Worm (Caenorhabditis elegans) whole organism, L3 larva: ENCODE data around the gene spin-4.
A peak's percentile ranks its signal among the peaks of the same experiment; 100 is the strongest.

Experiments
- R02D3.7 ChIP-seq: fragments of 150-350 bp; optimal IDR thresholded peaks from 2 replicates; lab custom pipeline; 2014; ENCODE audit warnings: missing biosample characterization, missing genetic modification characterization
- ZK546.5 ChIP-seq: sonication (generic microtip); optimal IDR thresholded peaks from 2 replicates; lab custom pipeline; 2017; ENCODE audit warnings: missing biosample characterization, missing genetic modification characterization
- ama-1 ChIP-seq: fragments of 150-350 bp; optimal IDR thresholded peaks from 2 replicates; lab custom pipeline; 2018
- ceh-16 ChIP-seq: sonication (generic microtip); optimal IDR thresholded peaks from 2 replicates; lab custom pipeline; 2017; ENCODE audit warnings: missing biosample characterization, missing genetic modification characterization
- ceh-28 ChIP-seq: fragments of 150-350 bp; optimal IDR thresholded peaks from 2 replicates; lab custom pipeline; 2014; ENCODE audit warnings: missing biosample characterization, missing genetic modification reagents, missing genetic modification characterization
- ceh-82 ChIP-seq: fragments of 150-350 bp; optimal IDR thresholded peaks from 2 replicates; lab custom pipeline; 2014; ENCODE audit warnings: missing biosample characterization, missing genetic modification characterization
- ceh-9 ChIP-seq: sonication (generic microtip); optimal IDR thresholded peaks from 2 replicates; lab custom pipeline; 2018; ENCODE audit warnings: missing biosample characterization, missing genetic modification characterization
- egl-27 ChIP-seq: sonication (generic microtip); optimal IDR thresholded peaks from 4 replicates; lab custom pipeline; 2017; ENCODE audit warnings: missing biosample characterization, missing genetic modification reagents, missing genetic modification characterization
- egl-5 ChIP-seq: fragments of 150-350 bp; optimal IDR thresholded peaks from 2 replicates; lab custom pipeline; 2017; ENCODE audit warnings: missing biosample characterization, missing genetic modification reagents, missing genetic modification characterization, inconsistent platforms
- elt-1 ChIP-seq: fragments of 150-350 bp; optimal IDR thresholded peaks from 2 replicates; lab custom pipeline; 2014; ENCODE audit warnings: missing biosample characterization, missing genetic modification characterization
- elt-2 ChIP-seq: sonication (generic microtip); optimal IDR thresholded peaks from 2 replicates; lab custom pipeline; 2016; ENCODE audit warnings: missing genetic modification reagents, mild to moderate bottlenecking, missing genetic modification characterization, missing compliant biosample characterization
- fkh-10 ChIP-seq: sonication (generic microtip); optimal IDR thresholded peaks from 2 replicates; lab custom pipeline; 2017; ENCODE audit warnings: missing biosample characterization, missing genetic modification reagents, missing genetic modification characterization
- fkh-2 ChIP-seq: fragments of 150-350 bp; optimal IDR thresholded peaks from 2 replicates; lab custom pipeline; 2014; ENCODE audit warnings: missing biosample characterization, missing genetic modification reagents, missing genetic modification characterization
- hmg-11 ChIP-seq: sonication (generic microtip); optimal IDR thresholded peaks from 2 replicates; lab custom pipeline; 2016; ENCODE audit warnings: missing genetic modification characterization, missing compliant biosample characterization
- lin-15B ChIP-seq: fragments of 150-350 bp; optimal IDR thresholded peaks from 2 replicates; lab custom pipeline; 2014; ENCODE audit warnings: missing biosample characterization, missing genetic modification characterization
- lin-39 ChIP-seq: fragments of 150-350 bp; optimal IDR thresholded peaks from 2 replicates; lab custom pipeline; 2018; ENCODE audit warnings: missing biosample characterization, missing genetic modification reagents, missing genetic modification characterization
- lsy-12 ChIP-seq: sonication (generic microtip); optimal IDR thresholded peaks from 2 replicates; lab custom pipeline; 2016; ENCODE audit warnings: mild to moderate bottlenecking, missing genetic modification characterization, missing compliant biosample characterization
- mdl-1 ChIP-seq: fragments of 150-350 bp; optimal IDR thresholded peaks from 2 replicates; lab custom pipeline; 2014; ENCODE audit warnings: missing biosample characterization, missing genetic modification characterization
- nfya-1 ChIP-seq: sonication (generic microtip); optimal IDR thresholded peaks from 2 replicates; lab custom pipeline; 2017; ENCODE audit warnings: missing genetic modification characterization, mild to moderate bottlenecking, missing compliant biosample characterization, antibody characterized with exemption, moderate library complexity; ENCODE audit not compliant: insufficient read depth
- nhr-11 ChIP-seq: fragments of 150-350 bp; optimal IDR thresholded peaks from 2 replicates; lab custom pipeline; 2014; ENCODE audit warnings: missing biosample characterization, missing genetic modification characterization
- nhr-12 ChIP-seq: fragments of 150-350 bp; optimal IDR thresholded peaks from 2 replicates; lab custom pipeline; 2014; ENCODE audit warnings: missing biosample characterization, missing genetic modification characterization
- nhr-23 ChIP-seq: fragments of 150-350 bp; optimal IDR thresholded peaks from 2 replicates; lab custom pipeline; 2014; ENCODE audit warnings: missing biosample characterization, missing genetic modification reagents, missing genetic modification characterization
- nhr-237 ChIP-seq: fragments of 150-350 bp; optimal IDR thresholded peaks from 2 replicates; lab custom pipeline; 2014; ENCODE audit warnings: missing biosample characterization, missing genetic modification characterization
- nhr-25 ChIP-seq: sonication (generic microtip); optimal IDR thresholded peaks from 2 replicates; lab custom pipeline; 2017; ENCODE audit warnings: missing biosample characterization, missing genetic modification characterization
- nhr-67 ChIP-seq: fragments of 150-350 bp; optimal IDR thresholded peaks from 2 replicates; lab custom pipeline; 2014; ENCODE audit warnings: missing biosample characterization, missing genetic modification characterization
- nhr-77 ChIP-seq: fragments of 150-350 bp; optimal IDR thresholded peaks from 2 replicates; lab custom pipeline; 2014; ENCODE audit warnings: missing biosample characterization, missing genetic modification characterization
- pha-4 ChIP-seq: fragments of 150-350 bp; optimal IDR thresholded peaks from 2 replicates; lab custom pipeline; 2014; ENCODE audit warnings: missing biosample characterization, missing genetic modification reagents, missing genetic modification characterization
- pqm-1 ChIP-seq: fragments of 150-350 bp; optimal IDR thresholded peaks from 2 replicates; lab custom pipeline; 2017; ENCODE audit warnings: missing biosample characterization, missing genetic modification characterization, inconsistent platforms
- skn-1 ChIP-seq: fragments of 150-350 bp; optimal IDR thresholded peaks from 2 replicates; lab custom pipeline; 2014; ENCODE audit warnings: missing biosample characterization, missing genetic modification characterization
- snpc-4 ChIP-seq: fragments of 150-350 bp; optimal IDR thresholded peaks from 2 replicates; lab custom pipeline; 2014; ENCODE audit warnings: missing biosample characterization, missing genetic modification characterization
- tbx-2 ChIP-seq: sonication (generic microtip); optimal IDR thresholded peaks from 2 replicates; lab custom pipeline; 2016; ENCODE audit warnings: mild to moderate bottlenecking, missing genetic modification characterization, missing compliant biosample characterization
- unc-39 ChIP-seq: sonication (generic microtip); optimal IDR thresholded peaks from 4 replicates; lab custom pipeline; 2017; ENCODE audit warnings: missing biosample characterization, missing genetic modification characterization
- unc-62 ChIP-seq: fragments of 150-350 bp; sonication (generic microtip); optimal IDR thresholded peaks from 4 replicates; lab custom pipeline; 2014; ENCODE audit warnings: missing biosample characterization, missing genetic modification reagents, missing genetic modification characterization
- zag-1 ChIP-seq: fragments of 150-350 bp; optimal IDR thresholded peaks from 2 replicates; lab custom pipeline; 2014; ENCODE audit warnings: missing biosample characterization, missing genetic modification characterization
- ztf-11 ChIP-seq: fragments of 150-350 bp; optimal IDR thresholded peaks from 2 replicates; lab custom pipeline; 2014; ENCODE audit warnings: missing biosample characterization, missing genetic modification characterization
- ztf-4 ChIP-seq: fragments of 150-350 bp; optimal IDR thresholded peaks from 2 replicates; lab custom pipeline; 2014; ENCODE audit warnings: missing biosample characterization, missing genetic modification characterization

The spin-4 gene

DNA sequence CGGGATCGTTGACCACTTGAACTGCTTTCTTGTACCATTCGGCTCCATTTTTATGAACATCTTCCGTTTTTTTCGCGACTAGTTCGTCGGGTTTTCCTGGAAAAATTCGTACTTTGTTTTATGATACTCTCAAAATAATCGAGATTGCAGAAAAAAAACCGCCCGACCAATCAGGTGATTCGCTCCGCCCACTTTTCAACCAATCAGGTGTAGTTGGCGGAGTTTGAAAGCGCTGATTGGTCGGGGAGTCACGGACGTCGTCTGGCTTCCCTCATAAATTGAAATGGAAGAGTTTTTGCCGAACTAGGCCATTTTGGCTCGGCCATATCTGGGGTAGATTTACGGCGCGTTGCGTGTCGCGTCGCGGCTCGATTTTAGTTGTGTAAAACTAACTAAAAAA lies 35.5 kb upstream of the spin-4 start:
- peak; percentile 87 for TF ChIP-seq nfya-1
- TF ChIP-seq fkh-2 (tag; lab: Kevin White, UChicago), result no peak

DNA sequence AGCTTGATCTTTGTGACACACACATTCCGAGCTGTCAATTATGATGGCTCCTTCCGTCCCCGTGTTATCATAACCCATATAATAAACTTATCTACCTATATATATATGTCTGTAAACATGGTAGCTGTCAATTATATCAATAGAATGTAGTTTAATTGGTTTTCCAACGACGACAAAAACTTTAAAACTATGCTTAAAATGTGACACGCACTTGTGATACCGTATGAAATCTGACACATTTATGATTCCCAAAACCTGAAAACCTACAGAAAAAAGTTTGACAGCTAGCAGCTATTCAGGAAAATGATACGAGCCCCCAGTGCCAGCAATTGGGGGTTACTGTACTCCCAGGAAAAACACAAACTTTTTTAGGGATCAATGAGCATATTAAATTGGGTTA lies 29.5 kb upstream of the spin-4 start:
- TF ChIP-seq hmg-11 (tag; lab: Kevin White, UChicago), result no peak
- TF ChIP-seq ZK546.5 (tag; lab: Kevin White, UChicago), result no peak
- TF ChIP-seq ama-1 (lab: Kevin White, UChicago), result no peak
- TF ChIP-seq unc-62, result no peak
- TF ChIP-seq ceh-28 (tag; lab: Kevin White, UChicago), result no peak
- TF ChIP-seq lin-15B (tag; lab: Kevin White, UChicago), result no peak
- no peak for TF ChIP-seq elt-1 (tag; lab: Kevin White, UChicago)
- TF ChIP-seq elt-2 (tag; lab: Kevin White, UChicago), result no peak
- no peak for TF ChIP-seq tbx-2 (tag; lab: Kevin White, UChicago)
- TF ChIP-seq unc-39 (tag; lab: Kevin White, UChicago), result no peak
- no peak for TF ChIP-seq R02D3.7
- TF ChIP-seq snpc-4 (tag; lab: Kevin White, UChicago), result no peak
- TF ChIP-seq skn-1, result no peak
- no peak for TF ChIP-seq ceh-82 (tag; lab: Kevin White, UChicago)

DNA sequence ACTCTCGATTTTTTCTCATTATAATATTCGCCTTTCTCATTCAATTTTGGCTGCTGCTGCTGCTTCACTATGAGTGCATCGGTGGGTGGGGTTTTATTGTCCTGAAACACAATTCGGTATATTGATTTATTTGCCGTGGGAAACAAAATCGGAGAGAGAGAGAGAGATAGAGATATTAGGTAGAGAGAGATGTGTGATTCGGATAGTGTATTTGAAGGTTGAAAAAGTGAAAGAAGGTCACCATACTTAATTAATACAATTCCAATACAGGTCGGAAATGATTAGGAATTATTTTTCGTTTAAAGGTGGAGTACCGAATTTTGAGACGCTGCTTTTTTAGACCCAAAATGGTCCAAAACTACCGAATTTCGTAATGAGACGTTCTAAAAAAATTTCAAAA lies 25.9 kb upstream of the spin-4 start, which contains the start of gene tpst-1:
TSS of gene tpst-1 (minus strand) at position 101 of the 400 bp plus-strand sequence.
- TF ChIP-seq ZK546.5 (tag; lab: Kevin White, UChicago), result no peak
- no peak for TF ChIP-seq tbx-2 (tag; lab: Kevin White, UChicago)
- no peak for TF ChIP-seq lsy-12 (tag; lab: Kevin White, UChicago)
- TF ChIP-seq nhr-67 (tag; lab: Kevin White, UChicago), result no peak
- no peak for TF ChIP-seq ceh-82 (tag; lab: Kevin White, UChicago)
- TF ChIP-seq nhr-25 (tag; lab: Kevin White, UChicago), result no peak
- TF ChIP-seq ztf-11 (tag; lab: Kevin White, UChicago), result no peak
- no peak for TF ChIP-seq lin-39 (tag; lab: Kevin White, UChicago)
- TF ChIP-seq pha-4, result no peak
- no peak for TF ChIP-seq egl-5 (tag; lab: Kevin White, UChicago)
- no peak for TF ChIP-seq snpc-4 (tag; lab: Kevin White, UChicago)
- no peak for TF ChIP-seq skn-1
- no peak for TF ChIP-seq zag-1
- TF ChIP-seq egl-27, result no peak
- TF ChIP-seq ztf-4 (tag; lab: Kevin White, UChicago), result no peak
- TF ChIP-seq fkh-2 (tag; lab: Kevin White, UChicago), result no peak
- TF ChIP-seq fkh-10 (GFP tag; lab: Kevin White, UChicago), result no peak

DNA sequence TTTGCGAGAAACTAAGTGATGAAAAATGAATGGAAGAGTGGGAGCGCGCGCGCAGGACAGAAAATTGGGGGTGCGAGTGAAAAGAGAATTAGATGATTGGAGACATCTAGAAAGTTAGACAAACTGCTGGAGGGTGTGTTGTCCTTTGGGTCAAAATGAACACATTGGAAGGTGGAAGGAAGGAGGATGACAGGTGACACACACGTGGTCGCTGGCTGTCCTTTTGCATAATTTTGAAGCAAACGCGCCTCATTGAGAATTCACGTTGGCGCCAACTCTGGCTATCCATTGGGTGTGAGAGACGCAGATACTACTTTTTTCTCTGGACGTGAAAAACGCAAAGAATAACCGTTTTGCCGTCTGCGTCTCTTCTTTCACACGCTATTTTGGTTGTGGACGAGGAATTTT lies 22.6 kb upstream of the spin-4 start:
- TF ChIP-seq lin-15B (tag; lab: Kevin White, UChicago), result peak; percentile 23
- peak; percentile 40 for TF ChIP-seq pha-4
- TF ChIP-seq nhr-25 (tag; lab: Kevin White, UChicago), result peak; percentile 45
- peak; percentile 25 for TF ChIP-seq nfya-1
- TF ChIP-seq nhr-23, result peak; percentile 44

DNA sequence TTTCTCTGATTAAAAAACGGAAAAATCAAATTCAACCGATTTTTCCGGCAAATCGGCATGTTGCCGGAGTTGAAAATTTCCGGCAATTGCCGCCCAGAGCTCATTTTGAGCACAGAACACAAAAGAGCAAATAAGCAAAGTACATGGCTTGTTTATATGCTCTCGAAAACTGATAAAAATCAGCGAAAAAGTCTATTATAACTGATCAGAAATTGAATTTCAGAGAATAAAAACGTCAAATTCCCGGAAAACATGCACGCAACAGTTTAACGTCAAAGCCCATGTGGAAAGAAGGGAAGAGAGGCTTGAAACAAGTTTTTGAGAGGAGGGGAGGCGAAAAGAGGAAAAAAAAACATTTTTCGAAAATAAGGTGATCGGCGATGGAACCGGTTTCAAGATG lies 19.3 kb upstream of the spin-4 start:
- TF ChIP-seq ceh-16 (tag; lab: Kevin White, UChicago), result no peak
- TF ChIP-seq pqm-1, result no peak
- no peak for TF ChIP-seq zag-1
- no peak for TF ChIP-seq nhr-23
- no peak for TF ChIP-seq nhr-67 (tag; lab: Kevin White, UChicago)
- no peak for TF ChIP-seq skn-1
- no peak for TF ChIP-seq nhr-11 (tag; lab: Kevin White, UChicago)
- TF ChIP-seq nhr-237, result no peak
- TF ChIP-seq egl-5 (tag; lab: Kevin White, UChicago), result no peak
- no peak for TF ChIP-seq ceh-28 (tag; lab: Kevin White, UChicago)
- no peak for TF ChIP-seq lsy-12 (tag; lab: Kevin White, UChicago)
- no peak for TF ChIP-seq nhr-12 (tag; lab: Kevin White, UChicago)
- no peak for TF ChIP-seq unc-39 (tag; lab: Kevin White, UChicago)
- no peak for TF ChIP-seq ceh-9 (tag; lab: Kevin White, UChicago)
- TF ChIP-seq hmg-11 (tag; lab: Kevin White, UChicago), result no peak
- TF ChIP-seq mdl-1 (tag; lab: Kevin White, UChicago), result no peak
- no peak for TF ChIP-seq nhr-77
